Worm (Caenorhabditis elegans) whole organism, early embryonic: ENCODE measurements around the gene tofu-6.

Source experiments
- B0310.2 ChIP-seq: sonication (generic microtip); optimal IDR thresholded peaks from 2 replicates; lab custom pipeline; 2016; ENCODE audit warnings: mild to moderate bottlenecking, missing genetic modification characterization, missing compliant biosample characterization
- F13C5.2 ChIP-seq: sonication (generic microtip); optimal IDR thresholded peaks from 2 replicates; lab custom pipeline; 2017; ENCODE audit warnings: mild to moderate bottlenecking, missing genetic modification characterization, inconsistent platforms, missing compliant biosample characterization
- aly-1 ChIP-seq: sonication (generic microtip); optimal IDR thresholded peaks from 2 replicates; lab custom pipeline; 2016; ENCODE audit warnings: missing genetic modification characterization, missing compliant biosample characterization
- ama-1 ChIP-seq: fragments of 150-350 bp; optimal IDR thresholded peaks from 2 replicates; lab custom pipeline; 2014
- ceh-13 ChIP-seq: fragments of 200-800 bp; sonication (Bioruptor generic); optimal IDR thresholded peaks from 2 replicates; lab custom pipeline; 2018; ENCODE audit warnings: mild to moderate bottlenecking, missing genetic modification characterization, missing compliant biosample characterization
- ceh-36 ChIP-seq: sonication (generic microtip); optimal IDR thresholded peaks from 2 replicates; lab custom pipeline; 2016; ENCODE audit warnings: missing genetic modification characterization, inconsistent platforms, missing compliant biosample characterization
- ets-7 ChIP-seq: sonication (generic microtip); optimal IDR thresholded peaks from 2 replicates; lab custom pipeline; 2016; ENCODE audit warnings: missing genotype, missing genetic modification characterization, missing compliant biosample characterization
- flt-1 ChIP-seq: fragments of 200-800 bp; sonication (Bioruptor generic); IDR thresholded peaks from 2 replicates; pipeline ENCODE4 v1.3.6; 2022; ENCODE audit warnings: missing genetic modification characterization, missing compliant biosample characterization
- hmbx-1 ChIP-seq: sonication (generic microtip); optimal IDR thresholded peaks from 2 replicates; lab custom pipeline; 2016; ENCODE audit warnings: mild to moderate bottlenecking, missing genetic modification characterization, missing compliant biosample characterization
- hmg-4 ChIP-seq: fragments of 200-800 bp; sonication (Bioruptor generic); optimal IDR thresholded peaks from 2 replicates; lab custom pipeline; 2018; ENCODE audit warnings: mild to moderate bottlenecking, missing genetic modification characterization, missing compliant biosample characterization
- hnd-1 ChIP-seq: sonication (generic microtip); optimal IDR thresholded peaks from 2 replicates; lab custom pipeline; 2016; ENCODE audit warnings: missing genetic modification characterization, missing compliant biosample characterization
- pes-1 ChIP-seq: fragments of 200-800 bp; sonication (Bioruptor generic); IDR thresholded peaks from 2 replicates; pipeline ENCODE4 v1.3.6; 2022; ENCODE audit warnings: missing genetic modification reagents, missing genetic modification characterization, missing compliant biosample characterization
- scrt-1 ChIP-seq: fragments of 200-800 bp; sonication (Bioruptor generic); IDR thresholded peaks from 2 replicates; pipeline ENCODE4 v1.3.6; 2022; ENCODE audit warnings: missing genetic modification characterization, missing compliant biosample characterization
- sea-1 ChIP-seq: fragments of 200-800 bp; sonication (Bioruptor generic); conservative IDR thresholded peaks from 2 replicates; pipeline ENCODE4 v1.3.6; 2022; ENCODE audit warnings: missing genetic modification characterization, missing compliant biosample characterization
- tbx-11 ChIP-seq: fragments of 200-800 bp; sonication (Bioruptor generic); IDR thresholded peaks from 2 replicates; pipeline ENCODE4 v1.3.6; 2022; ENCODE audit warnings: missing genetic modification characterization, missing compliant biosample characterization
- tbx-37 ChIP-seq: fragments of 200-800 bp; sonication (Bioruptor generic); conservative IDR thresholded peaks from 2 replicates; pipeline ENCODE4 v1.3.6; 2022; ENCODE audit warnings: missing genetic modification reagents, missing genetic modification characterization, missing compliant biosample characterization
- tra-4 ChIP-seq: sonication (generic microtip); optimal IDR thresholded peaks from 2 replicates; lab custom pipeline; 2017; ENCODE audit warnings: missing genetic modification characterization, missing compliant biosample characterization

tofu-6 gene

DNA sequence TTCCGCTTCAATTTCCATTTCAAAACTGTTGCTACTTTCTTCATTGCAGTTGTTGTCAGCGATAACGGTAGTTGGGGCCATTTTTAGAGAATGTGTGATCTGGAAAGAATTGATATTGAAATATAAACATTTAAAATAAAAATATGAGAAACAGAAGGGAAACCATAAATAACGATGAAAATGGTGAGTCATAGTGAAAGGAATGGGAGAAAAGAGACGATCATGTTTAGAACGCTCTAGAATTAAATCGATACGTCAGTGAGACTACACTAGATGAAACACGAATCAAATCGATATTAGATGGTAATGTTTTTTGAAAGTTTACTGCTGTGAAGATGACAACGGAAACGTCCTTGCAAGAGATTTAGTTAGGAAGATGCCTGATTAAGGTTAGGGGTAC is 12.1 kb upstream of the tofu-6 start, which contains the start of the genes EEED8.12 and EEED8.4:
TSS of gene EEED8.12 (minus strand) at position 101 of the 400 bp plus-strand sequence.
TSS of gene EEED8.4 (plus strand) at position 396 of the 400 bp plus-strand sequence.
- no peak for TF ChIP-seq ceh-13

DNA sequence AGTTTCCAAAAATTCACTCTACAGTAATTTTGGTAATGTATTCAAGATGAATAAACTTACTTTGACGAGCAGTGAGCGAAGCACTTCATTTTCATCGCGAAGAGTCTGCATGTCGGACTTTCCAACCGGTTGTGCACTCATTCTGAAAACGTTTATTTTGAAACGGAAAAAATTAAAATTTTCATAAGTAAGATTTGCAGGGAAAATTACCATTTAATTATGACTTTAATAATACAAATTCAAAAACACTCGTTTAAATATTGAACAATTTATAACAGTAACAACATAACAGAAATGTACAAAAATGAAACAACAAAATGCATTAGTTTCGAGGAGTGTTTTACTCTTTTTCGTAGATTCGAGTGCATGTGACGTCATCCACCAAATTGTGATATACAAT is 8.6 kb upstream of the tofu-6 start, which contains the start of the genes EEED8.13 and EEED8.18:
TSS of gene EEED8.13 (minus strand) at position 101 of the 400 bp plus-strand sequence.
TSS of gene EEED8.18 (minus strand) at position 144 of the 400 bp plus-strand sequence.
- TF ChIP-seq ets-7 (tag; lab: Kevin White, UChicago): no peak
- no peak for TF ChIP-seq tbx-37 (GFP tag; lab: Robert Waterston, UW)
- no peak for TF ChIP-seq pes-1
- TF ChIP-seq hmg-4 (GFP tag; lab: Kevin White, UChicago): no peak
- TF ChIP-seq ceh-13: no peak
- TF ChIP-seq B0310.2 (tag; lab: Kevin White, UChicago): no peak
- no peak for TF ChIP-seq ama-1 (lab: Kevin White, UChicago)
- no peak for TF ChIP-seq hmbx-1
- TF ChIP-seq ceh-36 (tag; lab: Kevin White, UChicago): no peak
- TF ChIP-seq scrt-1 (GFP tag; lab: Robert Waterston, UW): no peak
- no peak for TF ChIP-seq flt-1
- TF ChIP-seq hnd-1: no peak
- no peak for TF ChIP-seq F13C5.2 (tag; lab: Kevin White, UChicago)
- no peak for TF ChIP-seq aly-1
- no peak for TF ChIP-seq tra-4 (tag; lab: Kevin White, UChicago)
- TF ChIP-seq tbx-11: no peak
- no peak for TF ChIP-seq sea-1 (GFP tag; lab: Robert Waterston, UW)

DNA sequence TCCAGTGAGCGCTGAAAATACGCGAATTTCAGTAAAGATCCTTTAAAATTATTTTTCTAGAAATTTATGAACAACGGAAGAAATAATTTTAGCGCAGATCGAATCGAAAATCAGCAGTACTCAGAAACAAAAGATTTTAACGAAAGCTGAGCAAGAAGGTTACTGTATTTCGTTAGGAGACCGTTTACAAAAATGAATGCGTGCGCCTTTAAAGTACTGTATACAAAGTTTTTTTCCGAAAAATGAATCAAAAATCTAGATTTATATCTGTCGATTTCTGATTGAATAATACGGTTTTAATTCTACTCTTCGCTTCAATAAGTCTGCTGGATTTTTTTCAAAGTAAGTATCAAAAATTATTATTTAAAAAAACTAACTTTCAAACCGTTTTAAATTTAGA is 7.0 kb upstream of the tofu-6 start, which contains the start of the genes EEED8.14 and EEED8.3:
TSS of gene EEED8.14 (minus strand) at position 13 of the 400 bp plus-strand sequence.
TSS of gene EEED8.3 (plus strand) at position 237 of the 400 bp plus-strand sequence.
- TF ChIP-seq aly-1: no peak
- no peak for TF ChIP-seq sea-1 (GFP tag; lab: Robert Waterston, UW)
- TF ChIP-seq B0310.2 (tag; lab: Kevin White, UChicago): no peak
- no peak for TF ChIP-seq ets-7 (tag; lab: Kevin White, UChicago)
- TF ChIP-seq flt-1: no peak
- TF ChIP-seq tra-4 (tag; lab: Kevin White, UChicago): no peak
- TF ChIP-seq hmg-4 (GFP tag; lab: Kevin White, UChicago): no peak
- no peak for TF ChIP-seq hnd-1
- TF ChIP-seq scrt-1 (GFP tag; lab: Robert Waterston, UW): no peak
- TF ChIP-seq hmbx-1: no peak
- TF ChIP-seq pes-1: no peak
- no peak for TF ChIP-seq tbx-37 (GFP tag; lab: Robert Waterston, UW)
- no peak for TF ChIP-seq ceh-13

DNA sequence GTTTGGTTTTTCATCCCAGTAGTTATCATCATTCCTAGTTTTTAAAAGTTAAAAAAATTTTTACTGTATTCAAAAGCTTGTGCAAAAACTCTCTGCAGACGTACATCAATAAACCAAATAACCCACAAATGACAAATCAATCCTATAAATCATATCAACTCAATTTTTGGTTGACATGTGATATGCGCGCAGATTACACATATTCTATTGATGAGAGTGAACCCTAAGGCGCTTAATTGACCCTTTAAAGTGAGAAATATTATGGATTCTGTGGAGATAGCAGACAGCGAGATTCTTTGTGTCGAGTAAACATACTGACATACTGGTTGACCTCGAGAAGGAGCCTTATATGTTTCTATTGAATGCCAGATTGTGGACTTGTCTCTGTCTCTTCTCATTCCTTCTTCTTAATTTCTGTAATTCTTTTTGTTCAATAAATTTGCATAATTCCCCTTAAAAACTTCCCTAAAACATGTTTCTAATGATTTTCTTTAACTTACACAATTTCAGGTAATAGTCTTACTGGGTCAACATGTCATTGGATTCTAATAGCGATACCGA is 4.8 kb upstream of the tofu-6 start, which contains the start of gene EEED8.2:
TSS of gene EEED8.2 (plus strand) at position 511 of the 561 bp plus-strand sequence.
- no peak for TF ChIP-seq hnd-1
- TF ChIP-seq flt-1: no peak
- TF ChIP-seq tbx-11: no peak
- no peak for TF ChIP-seq aly-1
- TF ChIP-seq ets-7 (tag; lab: Kevin White, UChicago): no peak
- TF ChIP-seq tbx-37 (GFP tag; lab: Robert Waterston, UW): no peak
- no peak for TF ChIP-seq hmg-4 (GFP tag; lab: Kevin White, UChicago)
- no peak for TF ChIP-seq F13C5.2 (tag; lab: Kevin White, UChicago)
- no peak for TF ChIP-seq pes-1
- no peak for TF ChIP-seq hmbx-1
- no peak for TF ChIP-seq scrt-1 (GFP tag; lab: Robert Waterston, UW)
- no peak for TF ChIP-seq sea-1 (GFP tag; lab: Robert Waterston, UW)

DNA sequence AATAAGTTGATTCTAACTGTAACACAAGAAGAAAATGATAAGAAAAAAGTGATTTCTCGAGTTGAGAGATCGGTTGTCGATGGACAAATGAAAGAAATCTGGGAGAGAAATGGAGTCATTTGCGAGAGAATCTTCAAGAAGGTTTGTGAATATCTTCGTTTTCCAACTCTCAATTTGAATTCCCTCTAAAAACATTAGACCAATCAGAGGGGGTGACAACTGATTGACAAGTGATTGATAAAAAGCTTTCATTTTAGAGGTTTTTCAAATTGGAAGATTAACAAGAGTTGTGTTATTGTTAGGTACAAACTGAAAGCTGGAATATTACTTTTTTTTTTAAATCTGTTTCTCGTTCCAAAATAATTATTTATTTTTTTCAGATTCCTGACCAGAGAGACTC is 3.1 kb upstream of the tofu-6 start:
- TF ChIP-seq pes-1: no peak
- no peak for TF ChIP-seq tbx-11
- no peak for TF ChIP-seq hmbx-1

DNA sequence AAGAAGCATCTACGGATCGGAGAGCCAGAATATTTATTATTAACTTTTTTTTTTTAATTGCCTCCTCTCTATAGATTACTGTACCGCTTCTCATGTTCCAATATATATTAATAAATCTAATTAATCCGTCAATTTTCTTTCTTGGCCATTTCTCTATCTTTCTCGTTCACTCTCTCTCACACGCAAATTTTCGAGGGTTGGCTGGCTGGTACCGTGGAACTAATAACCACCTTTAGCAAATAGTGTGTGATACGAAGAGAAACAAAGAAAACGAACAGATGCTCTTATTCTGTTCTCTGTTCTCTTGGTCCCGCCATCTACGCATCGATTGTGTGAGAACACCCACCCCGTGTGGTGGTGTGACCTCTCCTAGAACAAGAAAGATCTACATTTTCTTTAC is 2.7 kb upstream of the tofu-6 start:
- TF ChIP-seq hnd-1 (no peak), sea-1 (GFP tag; lab: Robert Waterston, UW) (0 out of 2 replicates have a peak, but pooled peaks have one; percentile 10), aly-1 (no peak), tbx-37 (GFP tag; lab: Robert Waterston, UW) (no peak), flt-1 (peak; percentile 3; the same call in 1 of the 2 replicates)

DNA sequence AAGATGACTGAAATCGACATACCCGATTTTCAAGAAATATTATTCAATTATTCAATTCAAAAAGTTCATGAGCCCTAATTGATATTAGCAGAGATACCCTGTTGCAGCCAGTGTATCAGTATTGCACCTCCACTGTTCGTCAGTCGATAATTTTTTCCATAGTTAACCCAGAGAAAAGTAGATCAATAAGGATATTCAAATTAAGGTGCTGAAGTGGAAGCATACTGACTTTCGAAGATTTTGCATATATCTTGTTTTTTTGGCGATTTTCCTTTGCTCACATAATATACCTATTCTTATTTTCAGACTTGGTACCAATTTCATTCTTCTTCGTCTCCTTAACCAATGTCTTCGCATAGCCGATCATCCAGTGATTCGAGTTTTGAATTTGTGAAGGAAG is 2.1 kb upstream of the tofu-6 start, which contains the start of gene EEED8.15:
TSS of gene EEED8.15 (plus strand) at position 301 of the 400 bp plus-strand sequence.
- TF ChIP-seq scrt-1 (GFP tag; lab: Robert Waterston, UW) (no peak), F13C5.2 (tag; lab: Kevin White, UChicago) (no peak), hnd-1 (no peak), tbx-11 (no peak), ets-7 (tag; lab: Kevin White, UChicago) (no peak), hmg-4 (GFP tag; lab: Kevin White, UChicago) (no peak), tbx-37 (GFP tag; lab: Robert Waterston, UW) (no peak)

DNA sequence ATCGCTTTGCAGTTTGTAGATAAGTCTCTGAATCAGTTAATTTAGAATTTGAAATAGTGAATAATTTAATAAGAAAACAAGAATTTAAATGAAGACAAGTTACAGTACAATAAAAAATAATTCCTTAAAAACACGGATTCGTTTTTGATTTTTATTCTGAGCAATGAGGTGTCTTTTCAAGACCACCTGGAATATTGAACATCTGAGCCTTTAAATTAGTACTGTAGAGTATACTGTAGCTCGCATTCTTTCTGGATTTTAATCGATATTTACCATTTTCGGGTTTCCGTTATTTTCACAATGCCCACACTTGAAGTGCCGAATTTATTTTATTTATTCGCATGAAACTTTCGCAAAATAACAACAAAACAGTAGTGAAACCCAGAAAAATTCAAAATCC is 2.8 kb downstream of the tofu-6 start, which contains the start of gene F07F6.7:
TSS of gene F07F6.7 (minus strand) at position 27 of the 400 bp plus-strand sequence.
- TF ChIP-seq tbx-11: no peak
- no peak for TF ChIP-seq aly-1
- TF ChIP-seq tra-4 (tag; lab: Kevin White, UChicago): no peak
- TF ChIP-seq hmg-4 (GFP tag; lab: Kevin White, UChicago): no peak
- no peak for TF ChIP-seq ets-7 (tag; lab: Kevin White, UChicago)
- no peak for TF ChIP-seq hmbx-1
- no peak for TF ChIP-seq flt-1
- no peak for TF ChIP-seq ama-1 (lab: Kevin White, UChicago)
- TF ChIP-seq pes-1: no peak
- TF ChIP-seq B0310.2 (tag; lab: Kevin White, UChicago): no peak
- no peak for TF ChIP-seq ceh-13
- no peak for TF ChIP-seq sea-1 (GFP tag; lab: Robert Waterston, UW)
- no peak for TF ChIP-seq scrt-1 (GFP tag; lab: Robert Waterston, UW)
- no peak for TF ChIP-seq F13C5.2 (tag; lab: Kevin White, UChicago)
- TF ChIP-seq ceh-36 (tag; lab: Kevin White, UChicago): no peak
- TF ChIP-seq tbx-37 (GFP tag; lab: Robert Waterston, UW): no peak
